Worm (Caenorhabditis elegans): ENCODE results near the gene R05D3.12.

ce11 chrIII:8370188-8370587 lies 10.6 kb upstream of the R05D3.12 start:
- TF ChIP-seq blmp-1 (tag; optimal IDR thresholded peaks at IDR 0.05; ENCODE audit: insufficient read depth) (no peak), nhr-23 (tag; optimal IDR thresholded peaks at IDR 0.05) (no peak)

Measured in whole organism, L2 larva.